Worm (Caenorhabditis elegans) whole organism, L1 larva: ENCODE results near the gene cyy-1.

Experiments
- dpl-1 ChIP-seq, 3 experiments: fragments of 150-350 bp in 2 of 3; sonication (generic microtip) in 1 of 3; optimal IDR thresholded peaks; 2 replicates each; lab custom pipeline; 2014 to 2017; ENCODE audit warnings: missing biosample characterization in 3 of 3, missing genetic modification characterization in 3 of 3, missing genetic modification reagents in 3 of 3
- egl-27 ChIP-seq, 2 experiments: fragments of 150-350 bp in 1 of 2; sonication (generic microtip); optimal IDR thresholded peaks; 3 replicates each; lab custom pipeline; 2017 to 2018; ENCODE audit warnings: missing biosample characterization in 2 of 2, missing genetic modification characterization in 2 of 2, missing genetic modification reagents in 2 of 2
- irx-1 ChIP-seq: sonication (generic microtip); optimal IDR thresholded peaks from 2 replicates; lab custom pipeline; 2016; ENCODE audit warnings: missing genetic modification characterization, missing compliant biosample characterization
- mep-1 ChIP-seq: fragments of 150-350 bp; optimal IDR thresholded peaks from 2 replicates; lab custom pipeline; 2014; ENCODE audit warnings: missing biosample characterization, missing genetic modification characterization
- xbp-1 ChIP-seq: sonication (generic microtip); optimal IDR thresholded peaks from 2 replicates; lab custom pipeline; 2016; ENCODE audit warnings: missing genetic modification characterization, missing compliant biosample characterization
- ztf-4 ChIP-seq: fragments of 150-350 bp; optimal IDR thresholded peaks from 2 replicates; lab custom pipeline; 2014; ENCODE audit warnings: missing biosample characterization, missing genetic modification characterization

- TF ChIP-seq mep-1 (tag; lab: Kevin White, UChicago) (peak; percentile 82), egl-27 (tag; optimal IDR thresholded peaks at IDR 0.05; lab: Kevin White, UChicago) (peak in 1 of 2 experiments; percentile 4), xbp-1 (tag; lab: Kevin White, UChicago) (peak; percentile 57), ztf-4 (peak; percentile 69), dpl-1 (GFP tag; optimal IDR thresholded peaks at IDR 0.05; lab: Kevin White, UChicago) (peak; percentile 47 to 68 (median 55)), irx-1 (tag; lab: Kevin White, UChicago) (peak; percentile 53)
Measured at ce11 chrIII:8356407-8356881, 49.2 kb upstream of the cyy-1 start.
